Worm (Caenorhabditis elegans) whole organism, early embryonic: Measurements from ENCODE around the gene F10E9.10.

Experiments
- B0310.2 ChIP-seq: sonication (generic microtip); optimal IDR thresholded peaks from 2 replicates; lab custom pipeline; 2016; ENCODE audit warnings: mild to moderate bottlenecking, missing genetic modification characterization, missing compliant biosample characterization
- F13C5.2 ChIP-seq: sonication (generic microtip); optimal IDR thresholded peaks from 2 replicates; lab custom pipeline; 2017; ENCODE audit warnings: mild to moderate bottlenecking, missing genetic modification characterization, inconsistent platforms, missing compliant biosample characterization
- aly-1 ChIP-seq: sonication (generic microtip); optimal IDR thresholded peaks from 2 replicates; lab custom pipeline; 2016; ENCODE audit warnings: missing genetic modification characterization, missing compliant biosample characterization
- ama-1 ChIP-seq: fragments of 150-350 bp; optimal IDR thresholded peaks from 2 replicates; lab custom pipeline; 2014
- ceh-13 ChIP-seq: fragments of 200-800 bp; sonication (Bioruptor generic); optimal IDR thresholded peaks from 2 replicates; lab custom pipeline; 2018; ENCODE audit warnings: mild to moderate bottlenecking, missing genetic modification characterization, missing compliant biosample characterization
- hmbx-1 ChIP-seq: sonication (generic microtip); optimal IDR thresholded peaks from 2 replicates; lab custom pipeline; 2016; ENCODE audit warnings: mild to moderate bottlenecking, missing genetic modification characterization, missing compliant biosample characterization
- scrt-1 ChIP-seq: fragments of 200-800 bp; sonication (Bioruptor generic); IDR thresholded peaks from 2 replicates; pipeline ENCODE4 v1.3.6; 2022; ENCODE audit warnings: missing genetic modification characterization, missing compliant biosample characterization
- sea-1 ChIP-seq: fragments of 200-800 bp; sonication (Bioruptor generic); conservative IDR thresholded peaks from 2 replicates; pipeline ENCODE4 v1.3.6; 2022; ENCODE audit warnings: missing genetic modification characterization, missing compliant biosample characterization
- tbx-37 ChIP-seq: fragments of 200-800 bp; sonication (Bioruptor generic); conservative IDR thresholded peaks from 2 replicates; pipeline ENCODE4 v1.3.6; 2022; ENCODE audit warnings: missing genetic modification reagents, missing genetic modification characterization, missing compliant biosample characterization

- TF ChIP-seq ama-1 (lab: Kevin White, UChicago), result no peak
- no peak for TF ChIP-seq ceh-13 (GFP tag; lab: Kevin White, UChicago)
- TF ChIP-seq hmbx-1, result no peak
- TF ChIP-seq sea-1 (GFP tag; lab: Robert Waterston, UW), result no peak
- no peak for TF ChIP-seq F13C5.2
- no peak for TF ChIP-seq tbx-37 (GFP tag; lab: Robert Waterston, UW)
- no peak for TF ChIP-seq scrt-1 (GFP tag; lab: Robert Waterston, UW)
- TF ChIP-seq B0310.2 (tag; lab: Kevin White, UChicago), result no peak
- no peak for TF ChIP-seq aly-1 (tag; lab: Kevin White, UChicago)
These were observed 1.6 kb downstream of the F10E9.10 start, which contains the start of gene sas-4 for ce11 chrIII:8318488-8318887.
